Worm (Caenorhabditis elegans): Measurements from ENCODE around the gene C09H10.4.
A peak's percentile ranks its signal among the peaks of the same experiment; 100 is the strongest.

The C09H10.4 gene

DNA sequence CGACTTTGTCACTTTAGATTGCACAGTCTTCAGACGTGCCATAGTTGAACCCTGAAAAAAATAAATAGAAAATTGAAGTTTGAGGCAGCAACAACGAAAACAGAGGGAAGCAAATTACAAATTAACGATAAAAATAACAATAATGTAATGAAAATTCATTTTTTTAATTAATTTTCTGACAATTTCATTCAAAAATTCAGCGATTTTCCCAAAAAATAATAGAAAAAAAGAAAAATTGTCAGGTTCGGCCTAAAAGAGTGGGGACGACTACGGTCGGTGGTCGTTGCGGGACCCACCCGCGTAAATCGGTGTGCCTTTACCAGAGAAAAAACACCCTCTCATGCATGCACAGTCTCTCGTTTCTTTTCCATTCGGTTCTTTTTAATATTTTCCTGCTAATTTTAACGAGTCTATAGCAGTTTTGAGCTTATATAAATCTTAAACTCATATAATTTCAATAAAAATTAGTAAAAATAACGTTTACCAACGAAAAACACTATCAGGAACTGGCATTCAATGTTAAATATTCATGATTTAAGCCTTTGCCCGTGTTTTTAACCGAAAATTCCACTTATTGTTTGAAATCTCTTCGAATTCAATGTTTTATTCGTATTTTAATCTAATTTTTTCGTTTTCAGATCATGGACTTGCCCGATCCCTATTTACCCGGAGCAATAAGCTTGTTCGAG lies 26.5 kb downstream of the C09H10.4 start, which contains the start of the genes rps-9 and lsm-1:
Gene rps-9, minus strand, starts transcription at position 51 of the 689 bp plus-strand sequence.
Gene lsm-1, plus strand, starts transcription at position 639 of the 689 bp plus-strand sequence.
- TF ChIP-seq F16B12.6 (tag; optimal IDR thresholded peaks at IDR 0.05): peak; percentile 46
- TF ChIP-seq lir-3 (tag; optimal IDR thresholded peaks at IDR 0.05; ENCODE audit: poor library complexity): peak; percentile 26
- TF ChIP-seq nhr-20 (tag; optimal IDR thresholded peaks at IDR 0.05): peak; percentile 63
- TF ChIP-seq lin-14 (GFP tag; optimal IDR thresholded peaks at IDR 0.05): peak; percentile 77
- TF ChIP-seq skn-1 (tag; optimal IDR thresholded peaks at IDR 0.05): peak; percentile 86
- no peak for TF ChIP-seq mef-2 (tag; optimal IDR thresholded peaks at IDR 0.05)
- TF ChIP-seq swsn-7 (tag; optimal IDR thresholded peaks at IDR 0.05): peak; percentile 68
- TF ChIP-seq unc-130 (tag; optimal IDR thresholded peaks at IDR 0.05): peak; percentile 33
- no peak for TF ChIP-seq C34B4.2 (tag; optimal IDR thresholded peaks at IDR 0.05)
- TF ChIP-seq nhr-12 (tag; optimal IDR thresholded peaks at IDR 0.05): no peak
- peak; percentile 42 for TF ChIP-seq fos-1 (tag; optimal IDR thresholded peaks at IDR 0.05)
- peak; percentile 43 to 84 (median 63) for TF ChIP-seq ceh-82 (tag; optimal IDR thresholded peaks at IDR 0.05)
- TF ChIP-seq sox-4 (tag; optimal IDR thresholded peaks at IDR 0.05): no peak
- peak; percentile 83 to 85 for TF ChIP-seq efl-1 (optimal IDR thresholded peaks at IDR 0.05)
- TF ChIP-seq efl-1 (GFP tag; optimal IDR thresholded peaks at IDR 0.05 in 1 of 2): peak; percentile 78 to 97
- peak; percentile 29 for TF ChIP-seq nhr-90 (tag; optimal IDR thresholded peaks at IDR 0.05; ENCODE audit: poor library complexity)
- peak; percentile 75 for TF ChIP-seq rnt-1 (tag; optimal IDR thresholded peaks at IDR 0.05)
- peak; percentile 70 to 78 (median 74) for TF ChIP-seq dpl-1 (GFP tag; optimal IDR thresholded peaks at IDR 0.05)
- no peak for TF ChIP-seq fkh-4 (tag; optimal IDR thresholded peaks at IDR 0.05; ENCODE audit: borderline replicate concordance)
- TF ChIP-seq isw-1 (GFP tag; IDR thresholded peaks at IDR 0.05): peak; percentile 76
- TF ChIP-seq lin-15B (tag; optimal IDR thresholded peaks at IDR 0.05): peak; percentile 10
- peak; percentile 58 for TF ChIP-seq nhr-77 (tag; optimal IDR thresholded peaks at IDR 0.05)
- TF ChIP-seq nhr-237 (tag; optimal IDR thresholded peaks at IDR 0.05): peak; percentile 52
- no peak for TF ChIP-seq sup-37 (GFP tag; optimal IDR thresholded peaks at IDR 0.05)
- peak; percentile 48 for TF ChIP-seq tbx-2 (tag; optimal IDR thresholded peaks at IDR 0.05)
- TF ChIP-seq mdl-1 (tag; optimal IDR thresholded peaks at IDR 0.05): peak in 1 of 2 experiments; percentile 8
- TF ChIP-seq unc-86 (tag; optimal IDR thresholded peaks at IDR 0.05): peak; percentile 22
- no peak for TF ChIP-seq nhr-84 (tag; optimal IDR thresholded peaks at IDR 0.05)
- peak in 1 of 6 experiments; percentile 37 for TF ChIP-seq elt-3 (tag; optimal IDR thresholded peaks at IDR 0.05)
- TF ChIP-seq blmp-1 (tag; optimal IDR thresholded peaks at IDR 0.05): peak; percentile 45
- no peak for TF ChIP-seq unc-62 (GFP tag; optimal IDR thresholded peaks at IDR 0.05)
- no peak for TF ChIP-seq hlh-4 (tag; optimal IDR thresholded peaks at IDR 0.05)
- peak; percentile 38 for TF ChIP-seq snpc-4 (tag; optimal IDR thresholded peaks at IDR 0.05)
- TF ChIP-seq lin-35 (GFP tag; optimal IDR thresholded peaks at IDR 0.05): peak; percentile 84 to 87
- peak; percentile 71 for TF ChIP-seq mep-1 (tag; optimal IDR thresholded peaks at IDR 0.05)
- TF ChIP-seq nhr-19 (GFP tag; conservative IDR thresholded peaks at IDR 0.05): peak; percentile 55
- TF ChIP-seq snu-23 (GFP tag; optimal IDR thresholded peaks at IDR 0.05): peak; percentile 67
- no peak for TF ChIP-seq ceh-88 (GFP tag; IDR thresholded peaks at IDR 0.05)
- peak; percentile 58 for TF ChIP-seq lin-13 (GFP tag; optimal IDR thresholded peaks at IDR 0.05)
- TF ChIP-seq fkh-8 (tag; optimal IDR thresholded peaks at IDR 0.05): peak; percentile 45
- TF ChIP-seq nhr-47 (tag; optimal IDR thresholded peaks at IDR 0.05): peak; percentile 65
- TF ChIP-seq lin-39 (tag; optimal IDR thresholded peaks at IDR 0.05): no peak
- peak; percentile 52 for TF ChIP-seq xbp-1 (tag; optimal IDR thresholded peaks at IDR 0.05)
- no peak for TF ChIP-seq ces-1 (GFP tag; optimal IDR thresholded peaks at IDR 0.05)
- TF ChIP-seq nhr-71 (tag; optimal IDR thresholded peaks at IDR 0.05): peak; percentile 75
- TF ChIP-seq lsy-2 (tag; optimal IDR thresholded peaks at IDR 0.05): peak; percentile 94 to 98
- TF ChIP-seq C16A3.4 (tag; optimal IDR thresholded peaks at IDR 0.05): peak; percentile 75
- TF ChIP-seq tlp-1 (tag; optimal IDR thresholded peaks at IDR 0.05): no peak
- no peak for TF ChIP-seq ztf-11 (tag; optimal IDR thresholded peaks at IDR 0.05)
- TF ChIP-seq dsc-1 (tag; optimal IDR thresholded peaks at IDR 0.05): peak; percentile 38

All from whole organism, L1 larva.